ENCODE assay signal across 5 worm cellular contexts in the genomic region with DNA sequence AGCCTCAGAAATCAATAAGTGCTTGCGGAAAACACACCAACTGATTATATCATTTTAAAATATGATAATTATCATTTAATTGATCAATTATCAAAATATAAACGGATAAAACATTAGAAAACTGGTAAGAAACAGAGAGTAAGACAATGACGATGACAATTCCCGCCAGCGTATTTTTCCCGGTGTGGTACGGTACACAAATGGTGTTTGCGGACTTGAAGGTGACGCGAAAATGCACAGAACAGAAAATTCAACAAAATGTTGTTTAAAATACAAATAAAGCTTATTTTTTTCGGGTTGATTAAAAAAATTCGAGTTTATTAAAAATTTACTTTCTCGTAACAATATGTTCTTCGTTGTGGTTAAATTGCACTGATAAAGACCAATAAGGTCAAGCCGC.
TF ChIP-seq lines count a peak whose summit lies in the region.

No protein-coding gene starts in this region.

TF ChIP-seq in whole organism, L1 larva, 84 proteins besides CTCF, POLR2A, EP300 and RAD21 (continued from another document):
- peak; percentile 4 for TF ChIP-seq nhr-47 (tag; optimal IDR thresholded peaks at IDR 0.05; lab: Kevin White, UChicago)
- peak; percentile 31 for TF ChIP-seq aly-2 (tag; optimal IDR thresholded peaks at IDR 0.05; lab: Kevin White, UChicago)
- no peak for TF ChIP-seq pax-3 (tag; optimal IDR thresholded peaks at IDR 0.05; lab: Kevin White, UChicago)
- TF ChIP-seq lin-35 (GFP tag; optimal IDR thresholded peaks at IDR 0.05; lab: Kevin White, UChicago): peak; percentile 67 to 80
- TF ChIP-seq swsn-7 (tag; optimal IDR thresholded peaks at IDR 0.05; lab: Kevin White, UChicago): peak; percentile 9
- TF ChIP-seq lsy-2 (tag; optimal IDR thresholded peaks at IDR 0.05; lab: Kevin White, UChicago): peak; percentile 94 to 98
- peak in 1 of 3 experiments; percentile 36 for TF ChIP-seq ceh-82 (tag; optimal IDR thresholded peaks at IDR 0.05; lab: Kevin White, UChicago)
- peak in 1 of 2 experiments; percentile 31 for TF ChIP-seq mdl-1 (tag; optimal IDR thresholded peaks at IDR 0.05; lab: Kevin White, UChicago)
- TF ChIP-seq F16B12.6 (tag; optimal IDR thresholded peaks at IDR 0.05; lab: Kevin White, UChicago): peak; percentile 90
- no peak for TF ChIP-seq sptf-1 (tag; optimal IDR thresholded peaks at IDR 0.05; lab: Kevin White, UChicago)
- TF ChIP-seq lin-14 (GFP tag; optimal IDR thresholded peaks at IDR 0.05; lab: Kevin White, UChicago): peak; percentile 24
- peak; percentile 40 for TF ChIP-seq ama-1 (optimal IDR thresholded peaks at IDR 0.05; lab: Kevin White, UChicago)
- 0 out of 2 replicates have a peak, but pooled peaks have one; percentile 10 for TF ChIP-seq isw-1 (GFP tag; IDR thresholded peaks at IDR 0.05; lab: Robert Waterston, UW)
- TF ChIP-seq skn-1 (tag; optimal IDR thresholded peaks at IDR 0.05; lab: Kevin White, UChicago): peak; percentile 91
- peak; percentile 2 for TF ChIP-seq tbx-2 (tag; optimal IDR thresholded peaks at IDR 0.05; lab: Kevin White, UChicago)
- peak; percentile 49 for TF ChIP-seq snu-23 (GFP tag; optimal IDR thresholded peaks at IDR 0.05; lab: Kevin White, UChicago)
- TF ChIP-seq ceh-8 (GFP tag; optimal IDR thresholded peaks at IDR 0.05; lab: Kevin White, UChicago): no peak
- no peak for TF ChIP-seq nhr-77 (tag; optimal IDR thresholded peaks at IDR 0.05; lab: Kevin White, UChicago)
- peak; percentile 57 for TF ChIP-seq blmp-1 (tag; optimal IDR thresholded peaks at IDR 0.05; lab: Kevin White, UChicago)
- peak; percentile 34 for TF ChIP-seq nhr-71 (tag; optimal IDR thresholded peaks at IDR 0.05; lab: Kevin White, UChicago)
- TF ChIP-seq alr-1 (tag; optimal IDR thresholded peaks at IDR 0.05; lab: Kevin White, UChicago; ENCODE audit: borderline replicate concordance): no peak
- no peak for TF ChIP-seq nhr-90 (tag; optimal IDR thresholded peaks at IDR 0.05; lab: Kevin White, UChicago; ENCODE audit: poor library complexity)
- peak; percentile 67 for TF ChIP-seq C16A3.4 (tag; optimal IDR thresholded peaks at IDR 0.05; lab: Kevin White, UChicago)
TF ChIP-seq in whole organism, L1 larva: peak in this region for 25.

TF ChIP-seq in whole organism, L2 larva, 48 proteins besides CTCF, POLR2A, EP300 and RAD21 (continued from another document):
- peak; percentile 88 to 98 for TF ChIP-seq lsy-2 (tag; optimal IDR thresholded peaks at IDR 0.05; lab: Kevin White, UChicago)
- TF ChIP-seq ztf-1 (GFP tag; conservative IDR thresholded peaks at IDR 0.05; lab: Robert Waterston, UW): no peak
- no peak for TF ChIP-seq nhr-21 (tag; optimal IDR thresholded peaks at IDR 0.05; lab: Kevin White, UChicago)
- peak; percentile 8 for TF ChIP-seq sem-4 (tag; optimal IDR thresholded peaks at IDR 0.05; lab: Kevin White, UChicago)
- TF ChIP-seq gmeb-1 (tag; optimal IDR thresholded peaks at IDR 0.05; lab: Kevin White, UChicago): peak; percentile 55
- peak; percentile 56 for TF ChIP-seq nhr-129 (tag; optimal IDR thresholded peaks at IDR 0.05; lab: Kevin White, UChicago)
- no peak for TF ChIP-seq unc-39 (tag; optimal IDR thresholded peaks at IDR 0.05; lab: Kevin White, UChicago)
- no peak for TF ChIP-seq sma-3 (GFP tag; optimal IDR thresholded peaks at IDR 0.05; lab: Kevin White, UChicago)
- no peak for TF ChIP-seq ama-1 (optimal IDR thresholded peaks at IDR 0.05; lab: Kevin White, UChicago)
- no peak for TF ChIP-seq ZK546.5 (tag; optimal IDR thresholded peaks at IDR 0.05; lab: Kevin White, UChicago)
- TF ChIP-seq elt-3 (tag; optimal IDR thresholded peaks at IDR 0.05; lab: Kevin White, UChicago): no peak
- TF ChIP-seq nhr-25 (tag; optimal IDR thresholded peaks at IDR 0.05; lab: Kevin White, UChicago): peak; percentile 18
- TF ChIP-seq skn-1 (tag; optimal IDR thresholded peaks at IDR 0.05; lab: Kevin White, UChicago): peak; percentile 67
TF ChIP-seq in whole organism, L2 larva: peak in this region for 11.

TF ChIP-seq in whole organism, L3 larva, 47 proteins besides CTCF, POLR2A, EP300 and RAD21 (continued from another document):
- no peak for TF ChIP-seq elt-3 (tag; optimal IDR thresholded peaks at IDR 0.05; lab: Kevin White, UChicago)
- peak; percentile 41 for TF ChIP-seq hmg-11 (tag; optimal IDR thresholded peaks at IDR 0.05; lab: Kevin White, UChicago)
- peak; percentile 25 for TF ChIP-seq egl-5 (tag; optimal IDR thresholded peaks at IDR 0.05; lab: Kevin White, UChicago)
- TF ChIP-seq nhr-28 (tag; optimal IDR thresholded peaks at IDR 0.05; lab: Kevin White, UChicago): no peak
- TF ChIP-seq nhr-23 (tag; optimal IDR thresholded peaks at IDR 0.05; lab: Kevin White, UChicago): peak; percentile 12

TF ChIP-seq in whole organism, L4 larva, 104 proteins besides CTCF, POLR2A, EP300 and RAD21 (continued from another document):
- TF ChIP-seq aly-2 (tag; optimal IDR thresholded peaks at IDR 0.05; lab: Kevin White, UChicago) (no peak), lin-13 (GFP tag; optimal IDR thresholded peaks at IDR 0.05; lab: Kevin White, UChicago) (peak; percentile 2), T20F7.1 (GFP tag; optimal IDR thresholded peaks at IDR 0.05; lab: Kevin White, UChicago) (peak; percentile 76), dpl-1 (GFP tag; optimal IDR thresholded peaks at IDR 0.05; lab: Kevin White, UChicago) (peak; percentile 60), zip-11 (GFP tag; IDR thresholded peaks at IDR 0.05; lab: Robert Waterston, UW) (no peak), nhr-48 (tag; optimal IDR thresholded peaks at IDR 0.05; lab: Kevin White, UChicago) (no peak), set-16 (GFP tag; IDR thresholded peaks at IDR 0.05; lab: Robert Waterston, UW) (no peak), F49E8.2 (tag; optimal IDR thresholded peaks at IDR 0.05; lab: Kevin White, UChicago; ENCODE audit: borderline replicate concordance) (no peak), nhr-11 (tag; optimal IDR thresholded peaks at IDR 0.05; lab: Kevin White, UChicago) (no peak), lsy-2 (tag; optimal IDR thresholded peaks at IDR 0.05; lab: Kevin White, UChicago) (peak; percentile 57 to 98), hlh-30 (tag; optimal IDR thresholded peaks at IDR 0.05; lab: Kevin White, UChicago; ENCODE audit: insufficient read depth) (peak; percentile 5), mes-2 (tag; optimal IDR thresholded peaks at IDR 0.05; lab: Kevin White, UChicago; ENCODE audit: poor library complexity, severe bottlenecking) (peak; percentile 53), aha-1 (tag; lab: Kevin White, UChicago) (peak; percentile 60), ceh-32 (tag; optimal IDR thresholded peaks at IDR 0.05; lab: Kevin White, UChicago; ENCODE audit: poor library complexity) (no peak), lin-38 (GFP tag; IDR thresholded peaks at IDR 0.05; lab: Robert Waterston, UW) (peak; percentile 56)
TF ChIP-seq in whole organism, L4 larva: peak in this region for 15.

TF ChIP-seq in whole organism, young adult, 124 proteins besides CTCF, POLR2A, EP300 and RAD21 (continued from another document):
- peak; percentile 82 for TF ChIP-seq ceh-91 (GFP tag; IDR thresholded peaks at IDR 0.05; lab: Robert Waterston, UW)
- TF ChIP-seq lsy-27 (tag; optimal IDR thresholded peaks at IDR 0.05; lab: Kevin White, UChicago; ENCODE audit: borderline replicate concordance, insufficient read depth): peak; percentile 7
- TF ChIP-seq snpc-1.1 (tag; optimal IDR thresholded peaks at IDR 0.05; lab: Kevin White, UChicago; ENCODE audit: insufficient read depth): peak; percentile 15
- no peak for TF ChIP-seq cebp-1 (GFP tag; IDR thresholded peaks at IDR 0.05; lab: Robert Waterston, UW)
- TF ChIP-seq cebp-1 (tag; optimal IDR thresholded peaks at IDR 0.05; lab: Kevin White, UChicago): peak; percentile 17
- no peak for TF ChIP-seq bed-1 (GFP tag; IDR thresholded peaks at IDR 0.05; lab: Robert Waterston, UW)
- TF ChIP-seq unc-130 (GFP tag; optimal IDR thresholded peaks at IDR 0.05; lab: Kevin White, UChicago): peak; percentile 46
- TF ChIP-seq madf-3 (GFP tag; IDR thresholded peaks at IDR 0.05; lab: Robert Waterston, UW): peak; percentile 77
- TF ChIP-seq sptf-2 (GFP tag; optimal IDR thresholded peaks at IDR 0.05; lab: Kevin White, UChicago): no peak
- TF ChIP-seq athp-1 (tag; optimal IDR thresholded peaks at IDR 0.05; lab: Kevin White, UChicago): no peak
- peak; percentile 95 for TF ChIP-seq madf-6 (GFP tag; IDR thresholded peaks at IDR 0.05; lab: Robert Waterston, UW)
- TF ChIP-seq nhr-179 (tag; optimal IDR thresholded peaks at IDR 0.05; lab: Kevin White, UChicago): no peak
- TF ChIP-seq lin-54 (GFP tag; optimal IDR thresholded peaks at IDR 0.05; lab: Kevin White, UChicago): peak; percentile 64
- 0 out of 2 replicates have a peak, but pooled peaks have one; percentile 9 for TF ChIP-seq mcd-1 (GFP tag; IDR thresholded peaks at IDR 0.05; lab: Robert Waterston, UW)
- peak; percentile 33; the same call in 1 of the 2 replicates for TF ChIP-seq ekl-4 (GFP tag; IDR thresholded peaks at IDR 0.05; lab: Robert Waterston, UW)
- peak; percentile 63 for TF ChIP-seq dox-1 (GFP tag; IDR thresholded peaks at IDR 0.05; lab: Robert Waterston, UW)
- peak; percentile 91 for TF ChIP-seq lsl-1 (GFP tag; optimal IDR thresholded peaks at IDR 0.05; lab: Kevin White, UChicago)
- TF ChIP-seq F33H1.4 (GFP tag; IDR thresholded peaks at IDR 0.05; lab: Robert Waterston, UW): peak; percentile 72
- peak; percentile 75 for TF ChIP-seq xnd-1 (tag; optimal IDR thresholded peaks at IDR 0.05; lab: Kevin White, UChicago)
- TF ChIP-seq attf-3 (GFP tag; conservative IDR thresholded peaks at IDR 0.05; lab: Robert Waterston, UW): peak; percentile 71
- peak; percentile 85 for TF ChIP-seq madf-8 (GFP tag; conservative IDR thresholded peaks at IDR 0.05; lab: Robert Waterston, UW)
- no peak for TF ChIP-seq rpc-1 (optimal IDR thresholded peaks at IDR 0.05; lab: Kevin White, UChicago)
- TF ChIP-seq rpc-1 (tag; optimal IDR thresholded peaks at IDR 0.05; lab: Kevin White, UChicago): no peak
